Worm (Caenorhabditis elegans): Measurements from ENCODE around the gene C09H5.7.

- TF ChIP-seq sem-4 (tag; optimal IDR thresholded peaks at IDR 0.05) (no peak), snpc-4 (tag; optimal IDR thresholded peaks at IDR 0.05) (no peak), lsy-2 (tag; optimal IDR thresholded peaks at IDR 0.05) (no peak), skn-1 (tag; optimal IDR thresholded peaks at IDR 0.05) (no peak), R02D3.7 (tag; optimal IDR thresholded peaks at IDR 0.05) (no peak), lin-39 (tag; optimal IDR thresholded peaks at IDR 0.05) (no peak), nhr-6 (tag; optimal IDR thresholded peaks at IDR 0.05) (no peak)
Measured at ce11 chrV:8130812-8131211, 45.8 kb upstream of the C09H5.7 start.

Measured in whole organism, L2 larva.